Worm (Caenorhabditis elegans) whole organism, L3 larva: ENCODE data around the gene F46H6.5.

ENCODE experiments used
- ama-1 ChIP-seq: fragments of 150-350 bp; optimal IDR thresholded peaks from 2 replicates; lab custom pipeline; 2018
- egl-27 ChIP-seq: sonication (generic microtip); optimal IDR thresholded peaks from 4 replicates; lab custom pipeline; 2017; ENCODE audit warnings: missing biosample characterization, missing genetic modification reagents, missing genetic modification characterization
- fkh-2 ChIP-seq: fragments of 150-350 bp; optimal IDR thresholded peaks from 2 replicates; lab custom pipeline; 2014; ENCODE audit warnings: missing biosample characterization, missing genetic modification reagents, missing genetic modification characterization
- nhr-23 ChIP-seq: fragments of 150-350 bp; optimal IDR thresholded peaks from 2 replicates; lab custom pipeline; 2014; ENCODE audit warnings: missing biosample characterization, missing genetic modification reagents, missing genetic modification characterization
- nhr-237 ChIP-seq: fragments of 150-350 bp; optimal IDR thresholded peaks from 2 replicates; lab custom pipeline; 2014; ENCODE audit warnings: missing biosample characterization, missing genetic modification characterization
- snpc-4 ChIP-seq: fragments of 150-350 bp; optimal IDR thresholded peaks from 2 replicates; lab custom pipeline; 2014; ENCODE audit warnings: missing biosample characterization, missing genetic modification characterization

- TF ChIP-seq egl-27 (no peak), nhr-237 (tag; lab: Kevin White, UChicago) (no peak), nhr-23 (tag; lab: Kevin White, UChicago) (no peak), ama-1 (lab: Kevin White, UChicago) (no peak), fkh-2 (tag; lab: Kevin White, UChicago) (no peak), snpc-4 (tag; lab: Kevin White, UChicago) (no peak)
Observed at ce11 chrX:4448283-4448682, 43.7 kb downstream of the F46H6.5 start, which contains the start of gene mltn-13.
